Worm (Caenorhabditis elegans): ENCODE results near the gene tra-2.
A peak's percentile ranks its signal among the peaks of the same experiment; 100 is the strongest.
"Not testable (repeated sequence)": the region's sequence is repeated elsewhere in the genome, so short reads cannot be mapped to it uniquely, and the experiment has no call there.

Gene tra-2

DNA sequence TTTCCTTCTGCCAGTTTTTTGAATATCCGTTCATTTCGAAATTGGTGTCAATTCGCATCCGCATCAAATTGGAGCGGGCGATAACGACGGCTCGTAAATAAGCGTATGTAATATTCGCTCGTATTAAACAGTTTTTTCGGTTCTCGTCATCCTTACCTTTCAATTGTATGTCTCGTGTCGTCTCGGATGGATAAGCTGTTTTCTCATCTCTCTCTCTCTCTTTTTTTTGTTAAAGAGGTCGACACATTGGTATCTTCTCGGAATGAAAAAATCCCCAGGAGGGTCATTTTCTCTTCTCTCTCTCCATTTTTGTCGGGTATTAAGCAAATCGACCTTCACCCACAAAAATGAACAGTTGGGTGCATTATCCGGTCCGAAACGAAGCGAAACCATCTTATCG, 13.4 kb upstream of the tra-2 start:
- no peak for TF ChIP-seq T22C8.4 (GFP tag; IDR thresholded peaks at IDR 0.05)
- TF ChIP-seq ref-1 (GFP tag; conservative IDR thresholded peaks at IDR 0.05), result no peak
- TF ChIP-seq ztf-23 (GFP tag; IDR thresholded peaks at IDR 0.05), result no peak
- no peak for TF ChIP-seq med-1 (GFP tag; optimal IDR thresholded peaks at IDR 0.05; ENCODE audit: insufficient read depth)
- no peak for TF ChIP-seq klf-2 (GFP tag; conservative IDR thresholded peaks at IDR 0.05)
- TF ChIP-seq flt-1 (GFP tag; IDR thresholded peaks at IDR 0.05), result no peak
- no peak for TF ChIP-seq tab-1 (GFP tag; IDR thresholded peaks at IDR 0.05)
- TF ChIP-seq ztf-29 (GFP tag; IDR thresholded peaks at IDR 0.05), result no peak
- TF ChIP-seq cog-1 (tag; optimal IDR thresholded peaks at IDR 0.05), result no peak

DNA sequence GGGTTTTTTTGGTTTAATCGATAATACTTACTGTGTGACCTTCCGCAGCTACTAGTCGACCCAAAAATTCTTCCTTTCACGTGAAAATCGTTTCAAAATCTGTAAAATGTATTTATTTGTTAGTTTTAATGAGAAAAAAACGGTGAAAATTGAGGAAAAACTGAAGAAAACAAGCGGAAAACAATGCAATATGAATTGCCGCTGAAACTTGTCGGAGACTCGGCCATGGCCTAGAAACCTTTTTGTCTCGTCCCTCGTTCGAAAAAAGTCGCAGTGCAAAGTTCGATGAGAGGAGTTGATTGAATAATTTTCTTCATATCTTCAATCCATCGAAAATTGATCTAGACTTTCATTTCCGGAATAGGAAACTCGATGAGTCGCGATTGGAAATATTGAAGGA, 12.3 kb upstream of the tra-2 start, which contains the start of gene C15F1.8:
Gene C15F1.8, minus strand, starts transcription at position 101 of the 400 bp plus-strand sequence.
- TF ChIP-seq cog-1 (tag; optimal IDR thresholded peaks at IDR 0.05); tab-1 (GFP tag; IDR thresholded peaks at IDR 0.05); klf-2 (GFP tag; conservative IDR thresholded peaks at IDR 0.05): not testable (repeated sequence)

DNA sequence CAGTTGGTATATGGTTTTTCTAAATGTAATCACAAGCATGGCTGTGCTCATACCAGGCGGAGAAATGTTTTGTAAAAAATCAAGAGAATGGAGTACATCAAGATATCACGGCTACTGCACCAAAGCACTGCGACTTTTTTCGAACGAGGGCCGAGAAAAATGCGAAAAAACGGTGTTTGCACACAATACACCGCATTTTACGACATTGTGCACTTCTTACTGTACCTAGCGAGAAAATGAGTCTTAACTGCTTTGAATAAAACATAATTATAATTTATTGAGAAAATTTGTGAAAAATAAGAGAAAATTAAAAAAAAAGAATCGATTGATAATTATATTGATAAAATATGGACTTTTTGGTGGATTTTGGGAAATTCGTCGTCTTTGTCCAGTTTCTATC, 10.3 kb upstream of the tra-2 start:
- TF ChIP-seq ztf-29 (GFP tag; IDR thresholded peaks at IDR 0.05) (no peak), T22C8.4 (GFP tag; IDR thresholded peaks at IDR 0.05) (no peak), tab-1 (GFP tag; IDR thresholded peaks at IDR 0.05) (no peak), med-1 (GFP tag; optimal IDR thresholded peaks at IDR 0.05; ENCODE audit: insufficient read depth) (no peak), flt-1 (GFP tag; IDR thresholded peaks at IDR 0.05) (no peak), cog-1 (tag; optimal IDR thresholded peaks at IDR 0.05) (no peak), klf-2 (GFP tag; conservative IDR thresholded peaks at IDR 0.05) (no peak), ref-1 (GFP tag; conservative IDR thresholded peaks at IDR 0.05) (no peak)

DNA sequence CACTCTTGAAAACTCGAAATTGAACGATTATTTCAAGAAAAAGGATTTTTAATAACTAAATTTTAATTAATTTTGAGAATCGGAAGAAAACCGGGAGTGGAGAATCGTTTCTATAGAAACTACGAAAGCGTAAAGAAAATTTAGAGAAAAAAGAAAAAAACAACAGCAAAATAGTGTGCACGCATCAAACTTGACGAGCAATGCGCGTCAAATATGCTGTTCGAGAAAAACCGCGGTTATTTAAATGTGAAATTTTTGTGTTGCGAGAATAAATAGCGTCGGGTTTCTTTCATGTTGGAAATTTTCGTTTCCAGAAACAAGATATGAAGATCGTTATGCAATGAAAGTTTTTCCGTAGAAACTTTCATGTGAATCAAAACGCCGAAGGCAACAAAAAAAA, 8.5 kb upstream of the tra-2 start:
- TF ChIP-seq T22C8.4 (GFP tag; IDR thresholded peaks at IDR 0.05), result no peak
- TF ChIP-seq tab-1 (GFP tag; IDR thresholded peaks at IDR 0.05), result no peak
- no peak for TF ChIP-seq ztf-29 (GFP tag; IDR thresholded peaks at IDR 0.05)
- TF ChIP-seq med-1 (GFP tag; optimal IDR thresholded peaks at IDR 0.05; ENCODE audit: insufficient read depth), result no peak
- TF ChIP-seq flt-1 (GFP tag; IDR thresholded peaks at IDR 0.05), result no peak
- no peak for TF ChIP-seq cog-1 (tag; optimal IDR thresholded peaks at IDR 0.05)
- no peak for TF ChIP-seq ztf-23 (GFP tag; IDR thresholded peaks at IDR 0.05)
- TF ChIP-seq klf-2 (GFP tag; conservative IDR thresholded peaks at IDR 0.05), result no peak
- TF ChIP-seq ref-1 (GFP tag; conservative IDR thresholded peaks at IDR 0.05), result no peak

DNA sequence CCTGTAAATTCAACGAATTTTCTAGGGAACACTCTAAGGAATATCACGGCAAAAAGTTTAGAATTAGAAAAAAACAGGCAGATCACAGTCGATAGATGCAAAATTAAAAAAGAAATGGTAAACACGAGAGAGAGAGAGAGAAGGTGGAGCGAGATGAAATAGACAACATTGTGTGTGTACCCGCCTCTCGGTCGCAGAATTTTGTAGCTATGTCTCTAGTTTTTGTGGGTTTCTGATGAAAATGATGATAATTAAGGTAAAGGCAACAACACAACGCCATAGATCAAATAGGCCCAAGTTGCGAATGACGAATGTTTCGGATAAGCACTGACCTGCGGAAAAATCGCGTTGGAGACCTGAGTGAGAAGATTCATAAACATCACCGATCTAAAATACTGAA, 8.0 kb upstream of the tra-2 start, which contains the start of gene sod-1:
Gene sod-1, minus strand, starts transcription at position 387 of the 400 bp plus-strand sequence.
- no peak for TF ChIP-seq klf-2 (GFP tag; conservative IDR thresholded peaks at IDR 0.05)
- TF ChIP-seq T22C8.4 (GFP tag; IDR thresholded peaks at IDR 0.05), result no peak
- TF ChIP-seq ztf-29 (GFP tag; IDR thresholded peaks at IDR 0.05), result no peak
- TF ChIP-seq cog-1 (tag; optimal IDR thresholded peaks at IDR 0.05), result no peak
- TF ChIP-seq med-1 (GFP tag; optimal IDR thresholded peaks at IDR 0.05; ENCODE audit: insufficient read depth), result no peak
- no peak for TF ChIP-seq ref-1 (GFP tag; conservative IDR thresholded peaks at IDR 0.05)
- TF ChIP-seq ztf-23 (GFP tag; IDR thresholded peaks at IDR 0.05), result no peak
- no peak for TF ChIP-seq tab-1 (GFP tag; IDR thresholded peaks at IDR 0.05)
- no peak for TF ChIP-seq flt-1 (GFP tag; IDR thresholded peaks at IDR 0.05)

DNA sequence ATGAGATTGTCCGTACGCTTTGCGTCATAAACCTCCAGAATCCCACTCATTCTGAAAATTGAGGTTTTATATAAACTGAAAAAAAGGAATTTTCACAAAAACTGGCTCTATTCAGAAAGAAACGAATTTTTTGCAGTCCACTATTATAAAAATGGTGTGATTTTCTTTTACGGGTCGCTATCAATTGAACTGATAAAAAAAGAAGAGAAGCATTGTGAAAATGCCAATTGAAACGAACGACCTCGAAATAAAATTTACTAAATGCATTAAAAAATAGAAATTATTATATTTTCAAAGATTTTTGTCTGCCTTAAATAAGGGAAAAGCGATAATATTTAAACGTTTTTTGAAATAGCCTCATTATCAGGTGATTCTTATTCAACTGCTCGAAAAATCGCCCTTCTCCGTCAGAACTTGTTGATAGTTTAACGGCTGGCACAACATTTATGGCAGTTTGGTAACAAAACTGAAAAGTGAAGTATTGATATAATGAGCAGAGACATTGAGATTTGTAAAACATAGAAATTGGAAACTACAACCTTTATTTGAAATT, 6.8 kb upstream of the tra-2 start, which contains the start of gene art-1:
Gene art-1, minus strand, starts transcription at position 51 of the 553 bp plus-strand sequence.
- TF ChIP-seq tab-1 (GFP tag; IDR thresholded peaks at IDR 0.05) (no peak), flt-1 (GFP tag; IDR thresholded peaks at IDR 0.05) (no peak), med-1 (GFP tag; optimal IDR thresholded peaks at IDR 0.05; ENCODE audit: insufficient read depth) (no peak), ztf-29 (GFP tag; IDR thresholded peaks at IDR 0.05) (no peak)

DNA sequence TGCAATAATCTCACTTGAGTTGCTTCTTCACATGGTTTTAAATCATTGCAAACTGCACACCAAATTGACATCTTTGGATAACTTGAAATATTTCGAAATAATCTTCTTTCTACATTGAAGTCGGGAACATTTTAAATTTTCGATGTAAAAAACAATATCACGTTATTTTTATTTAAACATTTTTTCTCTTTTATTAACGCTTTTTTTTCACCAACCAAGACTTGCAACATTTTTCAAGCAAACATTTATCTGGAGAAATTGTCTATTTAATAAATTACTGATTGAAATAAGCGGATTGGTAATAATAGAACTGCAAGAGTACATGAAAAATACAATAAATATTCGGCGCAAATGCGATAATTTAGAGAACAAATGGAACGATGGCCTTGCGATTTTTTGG, 5.0 kb upstream of the tra-2 start, which contains the start of gene C15F1.5:
Gene C15F1.5, minus strand, starts transcription at position 101 of the 400 bp plus-strand sequence.
- no peak for TF ChIP-seq ref-1 (GFP tag; conservative IDR thresholded peaks at IDR 0.05)
- no peak for TF ChIP-seq ztf-29 (GFP tag; IDR thresholded peaks at IDR 0.05)
- TF ChIP-seq med-1 (GFP tag; optimal IDR thresholded peaks at IDR 0.05; ENCODE audit: insufficient read depth), result no peak
- no peak for TF ChIP-seq T22C8.4 (GFP tag; IDR thresholded peaks at IDR 0.05)
- no peak for TF ChIP-seq klf-2 (GFP tag; conservative IDR thresholded peaks at IDR 0.05)
- no peak for TF ChIP-seq flt-1 (GFP tag; IDR thresholded peaks at IDR 0.05)
- TF ChIP-seq cog-1 (tag; optimal IDR thresholded peaks at IDR 0.05), result no peak

DNA sequence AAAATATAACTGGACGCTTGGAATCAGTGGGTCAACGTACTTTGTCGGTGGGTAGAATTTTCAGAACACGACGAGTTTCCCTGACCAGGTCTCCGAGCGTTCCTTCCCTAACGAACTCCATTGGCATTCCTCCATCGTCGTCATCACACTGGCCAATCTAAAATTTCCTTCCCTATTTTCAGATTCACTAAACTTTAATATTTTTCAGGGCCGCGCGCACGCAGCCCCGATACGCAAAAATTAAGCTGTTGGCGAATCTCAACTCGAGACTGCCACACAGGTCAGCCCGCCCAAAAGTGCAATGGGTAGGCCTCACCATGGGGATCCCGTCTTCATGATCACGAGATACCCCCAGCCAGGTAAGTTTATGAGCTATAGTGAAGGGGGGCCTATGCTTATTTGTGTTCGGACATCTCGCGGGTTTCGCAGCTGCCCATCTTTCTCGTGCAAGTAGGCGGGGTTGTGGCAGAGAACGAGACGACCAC, 2.8 kb upstream of the tra-2 start:
- TF ChIP-seq T22C8.4 (GFP tag; IDR thresholded peaks at IDR 0.05), result no peak
- TF ChIP-seq cog-1 (tag; optimal IDR thresholded peaks at IDR 0.05), result no peak
- TF ChIP-seq ref-1 (GFP tag; conservative IDR thresholded peaks at IDR 0.05), result peak; percentile 4; the same call in 1 of the 2 replicates
- peak; percentile 68 for TF ChIP-seq flt-1 (GFP tag; IDR thresholded peaks at IDR 0.05)
- no peak for TF ChIP-seq ztf-23 (GFP tag; IDR thresholded peaks at IDR 0.05)
- no peak for TF ChIP-seq med-1 (GFP tag; optimal IDR thresholded peaks at IDR 0.05; ENCODE audit: insufficient read depth)
- TF ChIP-seq ztf-29 (GFP tag; IDR thresholded peaks at IDR 0.05), result no peak; the same call in 1 of the 2 replicates
- TF ChIP-seq klf-2 (GFP tag; conservative IDR thresholded peaks at IDR 0.05), result no peak; the same call in 1 of the 2 replicates
- no peak for TF ChIP-seq tab-1 (GFP tag; IDR thresholded peaks at IDR 0.05)

DNA sequence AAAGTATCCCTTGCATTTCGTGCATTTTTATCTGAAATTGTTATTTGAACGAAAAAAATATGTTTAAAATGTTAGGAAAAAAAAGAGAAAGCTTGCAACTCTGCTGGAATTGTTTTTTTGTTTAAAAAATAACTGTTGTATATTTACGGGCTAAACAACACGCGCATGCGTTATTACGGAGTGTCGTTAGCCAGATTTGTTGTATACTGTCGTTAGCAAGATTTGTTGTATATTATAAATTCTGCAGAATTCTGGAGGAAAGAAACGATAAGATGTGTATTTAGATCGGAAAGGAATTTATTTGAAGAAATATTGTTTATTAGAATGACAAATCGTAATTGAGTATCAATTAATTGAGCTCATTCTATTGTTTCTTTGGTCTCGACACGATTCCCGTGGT, 2.1 kb upstream of the tra-2 start, which contains the start of gene eif-2Bgamma:
Gene eif-2Bgamma, minus strand, starts transcription at position 31 of the 400 bp plus-strand sequence.
- TF ChIP-seq ref-1 (GFP tag; conservative IDR thresholded peaks at IDR 0.05) (no peak), flt-1 (GFP tag; IDR thresholded peaks at IDR 0.05) (no peak), cog-1 (tag; optimal IDR thresholded peaks at IDR 0.05) (no peak), ztf-23 (GFP tag; IDR thresholded peaks at IDR 0.05) (no peak), ztf-29 (GFP tag; IDR thresholded peaks at IDR 0.05) (no peak), klf-2 (GFP tag; conservative IDR thresholded peaks at IDR 0.05) (no peak), med-1 (GFP tag; optimal IDR thresholded peaks at IDR 0.05; ENCODE audit: insufficient read depth) (no peak), tab-1 (GFP tag; IDR thresholded peaks at IDR 0.05) (no peak), T22C8.4 (GFP tag; IDR thresholded peaks at IDR 0.05) (no peak)

DNA sequence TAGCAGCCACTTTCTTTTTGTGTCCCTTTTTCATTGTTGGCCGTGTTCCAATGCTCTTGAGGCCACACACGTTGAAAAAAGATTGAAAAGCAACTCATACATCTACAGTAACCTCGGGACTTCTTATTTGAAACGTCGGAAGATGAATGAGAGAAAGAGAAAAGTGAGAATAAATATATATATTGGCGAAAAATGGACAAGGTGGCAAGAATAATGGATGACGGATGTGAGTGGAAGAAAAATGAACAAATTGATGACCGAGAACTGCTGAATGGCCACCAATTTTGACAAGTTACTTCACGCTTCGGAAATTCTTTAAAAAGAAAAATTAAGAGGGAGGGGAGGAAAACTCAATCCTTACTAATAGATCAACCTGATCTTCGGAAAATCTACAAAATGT, 7.3 kb downstream of the tra-2 start:
- TF ChIP-seq klf-2 (GFP tag; conservative IDR thresholded peaks at IDR 0.05), result no peak
- TF ChIP-seq cog-1 (tag; optimal IDR thresholded peaks at IDR 0.05), result no peak
- no peak for TF ChIP-seq tab-1 (GFP tag; IDR thresholded peaks at IDR 0.05)
- TF ChIP-seq flt-1 (GFP tag; IDR thresholded peaks at IDR 0.05), result no peak
- TF ChIP-seq ref-1 (GFP tag; conservative IDR thresholded peaks at IDR 0.05), result no peak
- no peak for TF ChIP-seq med-1 (GFP tag; optimal IDR thresholded peaks at IDR 0.05; ENCODE audit: insufficient read depth)
- no peak for TF ChIP-seq ztf-23 (GFP tag; IDR thresholded peaks at IDR 0.05)
- no peak for TF ChIP-seq ztf-29 (GFP tag; IDR thresholded peaks at IDR 0.05)
- no peak for TF ChIP-seq T22C8.4 (GFP tag; IDR thresholded peaks at IDR 0.05)
